Worm (Caenorhabditis elegans) whole organism, young adult: ENCODE results near the gene fbxb-97.

Experiments used
- F22D6.2 ChIP-seq: sonication (generic microtip); optimal IDR thresholded peaks from 2 replicates; lab custom pipeline; 2016; ENCODE audit warnings: mild to moderate bottlenecking, missing genetic modification characterization, missing compliant biosample characterization
- F23B12.7 ChIP-seq: sonication (generic microtip); optimal IDR thresholded peaks from 2 replicates; lab custom pipeline; 2017; ENCODE audit warnings: missing genetic modification characterization, mild to moderate bottlenecking, missing compliant biosample characterization, antibody characterized with exemption, moderate library complexity; ENCODE audit not compliant: insufficient read depth
- F52B5.7 ChIP-seq: sonication (generic microtip); optimal IDR thresholded peaks from 2 replicates; lab custom pipeline; 2016; ENCODE audit warnings: mild to moderate bottlenecking, missing genetic modification characterization, missing compliant biosample characterization
- F55B11.4 ChIP-seq: sonication (generic microtip); optimal IDR thresholded peaks from 2 replicates; lab custom pipeline; 2016; ENCODE audit warnings: missing compliant biosample characterization, missing genetic modification characterization, borderline replicate concordance; ENCODE audit not compliant: insufficient read depth
- ZK185.1 ChIP-seq: sonication (generic microtip); optimal IDR thresholded peaks from 2 replicates; lab custom pipeline; 2016; ENCODE audit warnings: mild to moderate bottlenecking, missing genetic modification characterization, missing compliant biosample characterization; ENCODE audit not compliant: poor library complexity, severe bottlenecking
- ccch-3 ChIP-seq: fragments of 200-800 bp; sonication (Bioruptor generic); optimal IDR thresholded peaks from 2 replicates; lab custom pipeline; 2018; ENCODE audit warnings: mild to moderate bottlenecking, missing genetic modification characterization, missing compliant biosample characterization
- hmg-1.2 ChIP-seq: fragments of 200-800 bp; sonication (Bioruptor generic); IDR thresholded peaks from 2 replicates; pipeline ENCODE4 v1.3.6; 2022; ENCODE audit warnings: missing genetic modification reagents, missing genetic modification characterization, missing compliant biosample characterization
- let-526 ChIP-seq: fragments of 200-800 bp; sonication (Bioruptor generic); IDR thresholded peaks from 2 replicates; pipeline ENCODE4 v1.3.6; 2022; ENCODE audit warnings: missing genetic modification reagents, missing genetic modification characterization, missing compliant biosample characterization
- nhr-179 ChIP-seq: sonication (generic microtip); optimal IDR thresholded peaks from 2 replicates; lab custom pipeline; 2016; ENCODE audit warnings: mild to moderate bottlenecking, missing genetic modification characterization, missing compliant biosample characterization
- rcor-1 ChIP-seq: fragments of 200-800 bp; sonication (Bioruptor generic); IDR thresholded peaks from 2 replicates; pipeline ENCODE4 v1.3.6; 2022; ENCODE audit warnings: missing genetic modification reagents, missing genetic modification characterization, missing compliant biosample characterization
- repo-1 ChIP-seq: sonication (generic microtip); optimal IDR thresholded peaks from 2 replicates; lab custom pipeline; 2017; ENCODE audit warnings: mild to moderate bottlenecking, missing genetic modification characterization, missing compliant biosample characterization
- snpc-3.4 ChIP-seq: sonication (generic microtip); optimal IDR thresholded peaks from 2 replicates; lab custom pipeline; 2017; ENCODE audit warnings: missing genetic modification characterization, mild to moderate bottlenecking, missing compliant biosample characterization, antibody characterized with exemption, moderate library complexity, missing genotype, missing genetic modification reagents
- unc-62 ChIP-seq: fragments of 150-350 bp; optimal IDR thresholded peaks from 2 replicates; lab custom pipeline; 2014; ENCODE audit warnings: missing biosample characterization, missing genetic modification reagents, missing genetic modification characterization
- ztf-25 ChIP-seq: fragments of 200-800 bp; sonication (Bioruptor generic); IDR thresholded peaks from 2 replicates; pipeline ENCODE4 v1.3.6; 2022; ENCODE audit warnings: missing genetic modification reagents, missing genetic modification characterization, missing compliant biosample characterization

DNA sequence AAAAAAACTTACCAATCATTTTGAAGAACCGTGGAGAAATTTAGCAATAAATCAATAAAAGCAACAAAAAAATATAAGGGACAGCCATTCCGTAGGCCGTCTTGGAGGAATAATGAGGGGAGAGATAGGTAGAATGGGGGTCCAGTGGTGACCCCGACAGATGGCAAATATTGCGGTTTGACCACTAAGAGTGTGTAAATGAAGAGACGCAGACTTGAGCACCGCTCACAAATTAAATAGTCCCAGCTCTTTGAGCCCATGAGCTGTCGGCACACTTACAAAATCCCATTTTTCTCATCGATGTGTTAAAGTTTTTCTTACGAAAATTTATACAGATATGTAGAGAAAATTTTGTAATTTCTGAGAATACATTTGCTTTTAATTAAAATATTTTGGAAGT is 27.2 kb downstream of the fbxb-97 start, which contains the start of gene fbxa-3:
- TF ChIP-seq F22D6.2 (no peak), unc-62 (GFP tag; lab: Kevin White, UChicago) (no peak), let-526 (GFP tag; lab: Robert Waterston, UW) (no peak), hmg-1.2 (GFP tag; lab: Robert Waterston, UW) (no peak), F55B11.4 (no peak), rcor-1 (GFP tag; lab: Robert Waterston, UW) (no peak), F52B5.7 (no peak), ccch-3 (no peak), ZK185.1 (tag; lab: Kevin White, UChicago) (no peak), snpc-3.4 (tag; lab: Kevin White, UChicago) (no peak), ztf-25 (no peak), repo-1 (no peak), F23B12.7 (tag; lab: Kevin White, UChicago) (no peak), nhr-179 (tag; lab: Kevin White, UChicago) (no peak)
